Fruit fly (Drosophila melanogaster) whole organism, embryonic: ENCODE measurements around the gene Rcd2.

Experiments
- Blimp-1 ChIP-seq: fragments of 200-800 bp; sonication (Bioruptor generic); optimal IDR thresholded peaks from 3 replicates; lab custom pipeline; 2018; ENCODE audit warnings: missing biosample characterization, missing genetic modification characterization, mild to moderate bottlenecking, moderate library complexity, missing genetic modification reagents
- CG10366 ChIP-seq: fragments of 200-800 bp; sonication (Bioruptor generic); IDR thresholded peaks from 2 replicates; pipeline ENCODE4 v1.3.6; 2022; ENCODE audit warnings: missing biosample characterization, missing genetic modification characterization
- CG11398 ChIP-seq: fragments of 200-800 bp; sonication (Bioruptor generic); optimal IDR thresholded peaks from 2 replicates; lab custom pipeline; 2016; ENCODE audit warnings: missing biosample characterization, missing genetic modification characterization
- CG11504 ChIP-seq: fragments of 200-800 bp; sonication (Bioruptor generic); optimal IDR thresholded peaks from 3 replicates; lab custom pipeline; 2019; ENCODE audit warnings: missing biosample characterization, mild to moderate bottlenecking, missing genetic modification characterization, moderate library complexity
- CG12104 ChIP-seq: fragments of 200-800 bp; sonication (Bioruptor generic); optimal IDR thresholded peaks from 3 replicates; lab custom pipeline; 2016; ENCODE audit warnings: missing biosample characterization, missing genetic modification characterization
- CG12744 ChIP-seq: fragments of 200-800 bp; sonication (Bioruptor generic); optimal IDR thresholded peaks from 2 replicates; lab custom pipeline; 2016; ENCODE audit warnings: missing biosample characterization, missing genetic modification characterization
- CG12942 ChIP-seq: fragments of 200-800 bp; sonication (Bioruptor generic); optimal IDR thresholded peaks from 3 replicates; lab custom pipeline; 2016; ENCODE audit warnings: missing biosample characterization, missing genetic modification characterization
- CG13894 ChIP-seq: fragments of 200-800 bp; sonication (Bioruptor generic); optimal IDR thresholded peaks from 3 replicates; lab custom pipeline; 2018; ENCODE audit warnings: missing biosample characterization, mild to moderate bottlenecking, missing genetic modification characterization, moderate library complexity
- CG14441 ChIP-seq: fragments of 200-800 bp; sonication (Bioruptor generic); IDR thresholded peaks from 2 replicates; pipeline ENCODE4 v1.3.6; 2022; ENCODE audit warnings: missing biosample characterization, missing genetic modification characterization
- CG15269 ChIP-seq: fragments of 200-800 bp; sonication (Bioruptor generic); optimal IDR thresholded peaks from 2 replicates; lab custom pipeline; 2018; ENCODE audit warnings: missing biosample characterization, mild to moderate bottlenecking, missing genetic modification characterization, moderate library complexity
- CG17802 ChIP-seq: fragments of 200-800 bp; sonication (Bioruptor generic); optimal IDR thresholded peaks from 2 replicates; lab custom pipeline; 2018; ENCODE audit warnings: missing biosample characterization, mild to moderate bottlenecking, missing genetic modification characterization, moderate library complexity
- CG2120 ChIP-seq: fragments of 200-800 bp; sonication (Bioruptor generic); optimal IDR thresholded peaks from 3 replicates; lab custom pipeline; 2016; ENCODE audit warnings: missing biosample characterization, missing genetic modification characterization
- CG3065 ChIP-seq: fragments of 200-800 bp; sonication (Bioruptor generic); optimal IDR thresholded peaks from 2 replicates; lab custom pipeline; 2016; ENCODE audit warnings: missing biosample characterization, missing genetic modification characterization
- CG31441 ChIP-seq: fragments of 200-800 bp; sonication (Bioruptor generic); IDR thresholded peaks from 2 replicates; pipeline ENCODE4 v1.3.6; 2022; ENCODE audit warnings: missing biosample characterization, missing genetic modification characterization
- CG33213 ChIP-seq: fragments of 200-800 bp; sonication (Bioruptor generic); optimal IDR thresholded peaks from 3 replicates; lab custom pipeline; 2016; ENCODE audit warnings: missing biosample characterization, missing genetic modification characterization
- CG3838 ChIP-seq: fragments of 200-800 bp; sonication (Bioruptor generic); optimal IDR thresholded peaks from 3 replicates; lab custom pipeline; 2016; ENCODE audit warnings: missing biosample characterization, missing genetic modification characterization
- CG5245 ChIP-seq: fragments of 200-800 bp; sonication (Bioruptor generic); optimal IDR thresholded peaks from 3 replicates; lab custom pipeline; 2016; ENCODE audit warnings: missing biosample characterization, missing genetic modification characterization
- CG7556 ChIP-seq: fragments of 200-800 bp; sonication (Bioruptor generic); optimal IDR thresholded peaks from 2 replicates; lab custom pipeline; 2017; ENCODE audit warnings: missing biosample characterization, mild to moderate bottlenecking, missing genetic modification characterization
- CG7786 ChIP-seq: fragments of 200-800 bp; sonication (Bioruptor generic); optimal IDR thresholded peaks from 2 replicates; lab custom pipeline; 2016; ENCODE audit warnings: missing biosample characterization, missing genetic modification characterization
- CG7963 ChIP-seq: fragments of 200-800 bp; sonication (Bioruptor generic); IDR thresholded peaks from 3 replicates; pipeline ENCODE4 v1.3.6; 2022; ENCODE audit warnings: missing biosample characterization, missing genetic modification characterization; ENCODE audit not compliant: partially characterized antibody
- CG9215 ChIP-seq: fragments of 200-800 bp; sonication (Bioruptor generic); IDR thresholded peaks from 2 replicates; pipeline ENCODE4 v1.3.6; 2022; ENCODE audit warnings: missing biosample characterization, missing genetic modification characterization
- CG9437 ChIP-seq: fragments of 200-800 bp; sonication (Bioruptor generic); optimal IDR thresholded peaks from 2 replicates; lab custom pipeline; 2018; ENCODE audit warnings: missing biosample characterization, mild to moderate bottlenecking, missing genetic modification characterization
- Camta ChIP-seq: fragments of 200-800 bp; sonication (Bioruptor generic); optimal IDR thresholded peaks from 2 replicates; lab custom pipeline; 2016; ENCODE audit warnings: missing biosample characterization, missing genetic modification characterization
- Dad ChIP-seq: fragments of 200-800 bp; sonication (Bioruptor generic); optimal IDR thresholded peaks from 3 replicates; lab custom pipeline; 2016; ENCODE audit warnings: missing biosample characterization, missing genetic modification characterization
- GATAe ChIP-seq: fragments of 200-800 bp; sonication (Bioruptor generic); conservative IDR thresholded peaks from 2 replicates; pipeline ENCODE4 v1.3.6; 2022; ENCODE audit warnings: missing biosample characterization, missing genetic modification characterization
- Hey ChIP-seq: fragments of 200-800 bp; sonication (Bioruptor generic); optimal IDR thresholded peaks from 3 replicates; lab custom pipeline; 2018; ENCODE audit warnings: missing biosample characterization, mild to moderate bottlenecking, missing genetic modification characterization
- Hmr ChIP-seq: fragments of 200-800 bp; sonication (Bioruptor generic); optimal IDR thresholded peaks from 3 replicates; lab custom pipeline; 2017; ENCODE audit warnings: mild to moderate bottlenecking, missing biosample characterization, missing genetic modification reagents, missing genetic modification characterization
- Med ChIP-seq: fragments of 200-800 bp; sonication (Bioruptor generic); peaks from one replicate; lab custom pipeline; 2016; ENCODE audit warnings: missing biosample characterization, missing genetic modification characterization, mild to moderate bottlenecking, inconsistent platforms, moderate library complexity
- Optix ChIP-seq: fragments of 200-800 bp; sonication (Bioruptor generic); IDR thresholded peaks from 3 replicates; pipeline ENCODE4 v1.3.6; 2022; ENCODE audit warnings: missing biosample characterization, missing genetic modification characterization
- Pdp1 ChIP-seq, 2 experiments: fragments of 200-800 bp; sonication (Bioruptor generic); optimal IDR thresholded peaks; 3 replicates each; lab custom pipeline; 2016; ENCODE audit warnings: missing biosample characterization in 2 of 2, missing genetic modification characterization in 2 of 2, mild to moderate bottlenecking in 1 of 2, moderate library complexity in 1 of 2
- ase ChIP-seq: fragments of 200-800 bp; sonication (Bioruptor generic); IDR thresholded peaks from 3 replicates; pipeline ENCODE4 v1.3.6; 2022; ENCODE audit warnings: missing biosample characterization, missing genetic modification characterization
- caup ChIP-seq: fragments of 200-800 bp; sonication (Bioruptor generic); optimal IDR thresholded peaks from 3 replicates; lab custom pipeline; 2017; ENCODE audit warnings: missing biosample characterization, mild to moderate bottlenecking, missing genetic modification characterization, moderate library complexity; ENCODE audit not compliant: severe bottlenecking
- ems ChIP-seq: fragments of 200-800 bp; sonication (Bioruptor generic); optimal IDR thresholded peaks from 3 replicates; lab custom pipeline; 2016; ENCODE audit warnings: missing biosample characterization, missing genetic modification characterization
- esg ChIP-seq: fragments of 200-800 bp; sonication (Bioruptor generic); conservative IDR thresholded peaks from 2 replicates; pipeline ENCODE4 v1.3.6; 2022; ENCODE audit warnings: missing biosample characterization, missing genetic modification characterization
- gcm2 ChIP-seq: fragments of 200-800 bp; sonication (Bioruptor generic); optimal IDR thresholded peaks from 2 replicates; lab custom pipeline; 2016; ENCODE audit warnings: missing biosample characterization, missing genetic modification characterization
- ham ChIP-seq: fragments of 200-800 bp; sonication (Bioruptor generic); IDR thresholded peaks from 2 replicates; pipeline ENCODE4 v1.3.6; 2022; ENCODE audit warnings: missing biosample characterization, missing genetic modification characterization
- lbe ChIP-seq: fragments of 200-800 bp; sonication (Bioruptor generic); optimal IDR thresholded peaks from 2 replicates; lab custom pipeline; 2016; ENCODE audit warnings: missing biosample characterization, mild to moderate bottlenecking, missing genetic modification characterization
- mld ChIP-seq: fragments of 200-800 bp; sonication (Bioruptor generic); IDR thresholded peaks from 3 replicates; pipeline ENCODE4 v1.3.6; 2022; ENCODE audit warnings: missing biosample characterization, missing genetic modification characterization; ENCODE audit not compliant: partially characterized antibody
- oc ChIP-seq: fragments of 200-800 bp; sonication (Bioruptor generic); optimal IDR thresholded peaks from 2 replicates; lab custom pipeline; 2018; ENCODE audit warnings: missing biosample characterization, mild to moderate bottlenecking, missing genetic modification characterization, moderate library complexity
- otp ChIP-seq: fragments of 200-800 bp; sonication (Bioruptor generic); IDR thresholded peaks from 3 replicates; pipeline ENCODE4, ENCODE4 v1.3.6; 2022; ENCODE audit warnings: missing biosample characterization, missing genetic modification characterization
- pzg ChIP-seq: fragments of 200-800 bp; sonication (Bioruptor generic); optimal IDR thresholded peaks from 3 replicates; lab custom pipeline; 2018; ENCODE audit warnings: missing biosample characterization, mild to moderate bottlenecking, missing genetic modification characterization, moderate library complexity
- rib ChIP-seq: fragments of 200-800 bp; sonication (Bioruptor generic); IDR thresholded peaks from 2 replicates; pipeline ENCODE4 v1.3.6; 2022; ENCODE audit warnings: missing biosample characterization, missing genetic modification characterization
- slp2 ChIP-seq: fragments of 200-800 bp; sonication (Bioruptor generic); optimal IDR thresholded peaks from 2 replicates; lab custom pipeline; 2016; ENCODE audit warnings: missing biosample characterization, missing genetic modification characterization
- sna ChIP-seq: fragments of 200-800 bp; sonication (Bioruptor generic); IDR thresholded peaks from 2 replicates; pipeline ENCODE4 v1.3.6; 2022; ENCODE audit warnings: missing biosample characterization, missing genetic modification characterization; ENCODE audit not compliant: partially characterized antibody
- stwl ChIP-seq: fragments of 200-800 bp; sonication (Bioruptor generic); optimal IDR thresholded peaks from 3 replicates; lab custom pipeline; 2018; ENCODE audit warnings: missing biosample characterization, mild to moderate bottlenecking, missing genetic modification characterization, moderate library complexity
- tll ChIP-seq, 2 experiments: fragments of 200-800 bp in 1 of 2; fragments of >200 bp in 1 of 2; sonication (Bioruptor generic) in 1 of 2; optimal IDR thresholded peaks; 2 replicates each; lab custom pipeline; 2017 to 2019; ENCODE audit warnings: missing biosample characterization in 2 of 2, missing genetic modification characterization in 2 of 2, mild to moderate bottlenecking in 1 of 2, moderate library complexity in 1 of 2
- ttk ChIP-seq: fragments of 200-800 bp; sonication (Bioruptor generic); IDR thresholded peaks from 2 replicates; pipeline ENCODE4 v2.1.2; 2022; ENCODE audit warnings: missing biosample characterization, missing genetic modification characterization
- zen ChIP-seq: fragments of 200-800 bp; sonication (Bioruptor generic); optimal IDR thresholded peaks from 3 replicates; lab custom pipeline; 2018; ENCODE audit warnings: missing biosample characterization, mild to moderate bottlenecking, missing genetic modification characterization, moderate library complexity

Rcd2 gene

dm6 chr3L:20540975-20541951, 1.0 kb upstream of the Rcd2 start (continued):
- TF ChIP-seq CG31441, result 0 out of 2 replicates have a peak, but pooled peaks have one; percentile 26
- no peak for TF ChIP-seq GATAe (GFP tag; lab: Robert Waterston, UW)
- TF ChIP-seq Med (GFP tag; lab: Kevin White, UChicago), result peak; percentile 80
- no peak for TF ChIP-seq CG7556 (GFP tag; lab: Kevin White, UChicago)
- TF ChIP-seq mld (GFP tag; lab: Robert Waterston, UW), result no peak
- TF ChIP-seq ham (GFP tag; lab: Robert Waterston, UW), result no peak
- no peak for TF ChIP-seq CG3065 (GFP tag; lab: Kevin White, UChicago)
- TF ChIP-seq CG12744 (GFP tag; lab: Kevin White, UChicago), result no peak
- no peak for TF ChIP-seq Hey
- TF ChIP-seq CG9215, result no peak
- TF ChIP-seq CG3838, result no peak
- TF ChIP-seq CG2120, result no peak
- TF ChIP-seq CG5245 (GFP tag; lab: Kevin White, UChicago), result no peak
- no peak for TF ChIP-seq CG9437
- peak; percentile 83 for TF ChIP-seq stwl (tag; lab: Kevin White, UChicago)
- TF ChIP-seq CG12104, result no peak
- TF ChIP-seq lbe (GFP tag; lab: Kevin White, UChicago), result no peak
- TF ChIP-seq CG11398 (GFP tag; lab: Kevin White, UChicago), result no peak
- peak; percentile 3 for TF ChIP-seq CG33213 (GFP tag; lab: Kevin White, UChicago)
- no peak for TF ChIP-seq Camta (GFP tag; lab: Kevin White, UChicago)
- TF ChIP-seq CG7786 (GFP tag; lab: Kevin White, UChicago), result no peak
- TF ChIP-seq CG12942 (GFP tag; lab: Kevin White, UChicago), result no peak
- no peak for TF ChIP-seq CG13894
- 0 out of 2 replicates have a peak, but pooled peaks have one; percentile 15 for TF ChIP-seq sna (GFP tag; lab: Robert Waterston, UW)
- TF ChIP-seq slp2 (GFP tag; lab: Kevin White, UChicago), result no peak
- TF ChIP-seq Dad, result no peak
- TF ChIP-seq CG7963 (GFP tag; lab: Robert Waterston, UW), result 0 out of 3 replicates have a peak, but pooled peaks have one; percentile 11
- TF ChIP-seq CG15269 (tag; lab: Kevin White, UChicago), result no peak
- no peak for TF ChIP-seq ttk
- TF ChIP-seq CG14441 (GFP tag; lab: Robert Waterston, UW), result no peak
- peak; percentile 23 for TF ChIP-seq pzg (GFP tag; lab: Kevin White, UChicago)
- TF ChIP-seq Optix (GFP tag; lab: Robert Waterston, UW), result no peak
- no peak for TF ChIP-seq rib
- TF ChIP-seq caup, result no peak
- TF ChIP-seq zen, result peak; percentile 14
- peak; percentile 14 for TF ChIP-seq CG11504 (tag; lab: Kevin White, UChicago)
- TF ChIP-seq ase (GFP tag; lab: Robert Waterston, UW), result no peak
- TF ChIP-seq oc, result no peak
- TF ChIP-seq CG17802 (tag; lab: Kevin White, UChicago), result no peak
- TF ChIP-seq CG10366 (GFP tag; lab: Robert Waterston, UW), result no peak
- TF ChIP-seq Hmr (GFP tag; lab: Kevin White, UChicago), result peak; percentile 36
- TF ChIP-seq ems (GFP tag; lab: Kevin White, UChicago), result no peak
- TF ChIP-seq Blimp-1 (GFP tag; lab: Kevin White, UChicago), result no peak
- no peak for TF ChIP-seq gcm2 (GFP tag; lab: Kevin White, UChicago)
- TF ChIP-seq Pdp1 (GFP tag; optimal IDR thresholded peaks at IDR 0.05; lab: Kevin White, UChicago), result no peak
- TF ChIP-seq tll (GFP tag; optimal IDR thresholded peaks at IDR 0.05; lab: Kevin White, UChicago), result no peak
- TF ChIP-seq otp, result no peak
- TF ChIP-seq esg (GFP tag; lab: Robert Waterston, UW), result no peak
